Fruit fly (Drosophila melanogaster) S2 (cell line): ENCODE measurements around the gene Ldh.

Experiments used
- CG8478 ChIP-seq: fragments of >200 bp; optimal IDR thresholded peaks from 2 replicates; lab custom pipeline; 2018
- CTCF ChIP-seq, 2 experiments: fragments of >200 bp; optimal IDR thresholded peaks; 2 replicates each; lab custom pipeline; 2018

dm6 chr3L:6274929-6275328 is 12.4 kb upstream of the Ldh start:
- TF ChIP-seq CG8478 (lab: Kevin White, UChicago): no peak
- no peak for TF ChIP-seq CTCF (optimal IDR thresholded peaks at IDR 0.05; lab: Kevin White, UChicago)
